Fruit fly (Drosophila melanogaster) ovary, adult (tissue): ENCODE results near the gene CG7953.

Experiments used
- CG17801 ChIP-seq: fragments of 200-800 bp; optimal IDR thresholded peaks from 2 replicates; lab custom pipeline; 2019; ENCODE audit warnings: missing biosample characterization, mild to moderate bottlenecking, missing genetic modification characterization, moderate library complexity; ENCODE audit not compliant: partially characterized antibody

CG7953 gene

dm6 chr2L:13847625-13848024 lies at the start of gene CG7953:
CG7953 (plus strand) TSS chr2L:13847925.
- no peak for TF ChIP-seq CG17801 (GFP tag; lab: Kevin White, UChicago)

dm6 chr2L:13801166-13801565 lies 46.6 kb upstream of the CG7953 start:
- no peak for TF ChIP-seq CG17801 (GFP tag; lab: Kevin White, UChicago)

- TF ChIP-seq CG17801 (GFP tag; lab: Kevin White, UChicago) = no peak
These were observed 45.6 kb upstream of the CG7953 start for dm6 chr2L:13802075-13802639.

- no peak for TF ChIP-seq CG17801 (GFP tag; lab: Kevin White, UChicago)
These were observed 44.6 kb upstream of the CG7953 start, which contains the start of gene CAH1 for dm6 chr2L:13803032-13803661. CAH1 (plus strand) TSS chr2L:13803626.

- TF ChIP-seq CG17801 (GFP tag; lab: Kevin White, UChicago) = no peak
These were observed 43.7 kb upstream of the CG7953 start for dm6 chr2L:13803805-13804560.

dm6 chr2L:13804561-13805067 lies 43.1 kb upstream of the CG7953 start:
- TF ChIP-seq CG17801 (GFP tag; lab: Kevin White, UChicago) = no peak

dm6 chr2L:13805170-13805569 lies 42.6 kb upstream of the CG7953 start:
- TF ChIP-seq CG17801 (GFP tag; lab: Kevin White, UChicago) = no peak

- no peak for TF ChIP-seq CG17801 (GFP tag; lab: Kevin White, UChicago)
These were observed 40.6 kb upstream of the CG7953 start for dm6 chr2L:13807097-13807496.

- TF ChIP-seq CG17801 (GFP tag; lab: Kevin White, UChicago) = no peak
These were observed 39.8 kb upstream of the CG7953 start for dm6 chr2L:13807959-13808358.

- no peak for TF ChIP-seq CG17801 (GFP tag; lab: Kevin White, UChicago)
These were observed 36.4 kb upstream of the CG7953 start, which contains the start of the genes Adat1 and CG16865 for dm6 chr2L:13811323-13811722. Adat1 (minus strand) TSS chr2L:13811474. CG16865 (plus strand) TSS chr2L:13811522.

dm6 chr2L:13813156-13813555 lies 34.6 kb upstream of the CG7953 start, which contains the start of gene CG16888:
CG16888 (minus strand) TSS chr2L:13813256.
- no peak for TF ChIP-seq CG17801 (GFP tag; lab: Kevin White, UChicago)

- TF ChIP-seq CG17801 (GFP tag; lab: Kevin White, UChicago) = no peak
These were observed 34.0 kb upstream of the CG7953 start, which contains the start of gene Sos for dm6 chr2L:13813604-13814178. Sos (plus strand) TSS chr2L:13813816.

dm6 chr2L:13820176-13820575 lies 27.5 kb upstream of the CG7953 start:
- TF ChIP-seq CG17801 (GFP tag; lab: Kevin White, UChicago) = no peak

- TF ChIP-seq CG17801 (GFP tag; lab: Kevin White, UChicago) = no peak
These were observed 26.8 kb upstream of the CG7953 start, which contains the start of gene b for dm6 chr2L:13820948-13821347. b (plus strand) TSS chr2L:13821248.

- no peak for TF ChIP-seq CG17801 (GFP tag; lab: Kevin White, UChicago)
These were observed 20.2 kb upstream of the CG7953 start, which contains the start of gene PolG1 for dm6 chr2L:13827557-13827956. PolG1 (minus strand) TSS chr2L:13827772.
